Worm (Caenorhabditis elegans) whole organism, young adult: Measurements from ENCODE around the gene F42E8.1.

ENCODE experiments used
- aptf-2 ChIP-seq: fragments of 200-800 bp; sonication (Bioruptor generic); conservative IDR thresholded peaks from 2 replicates; pipeline ENCODE4 v1.3.6; 2022; ENCODE audit warnings: missing genetic modification reagents, missing genetic modification characterization, missing compliant biosample characterization
- madf-10 ChIP-seq: sonication (generic microtip); optimal IDR thresholded peaks from 2 replicates; lab custom pipeline; 2016; ENCODE audit warnings: mild to moderate bottlenecking, missing genetic modification characterization, missing compliant biosample characterization

- TF ChIP-seq aptf-2 (GFP tag; lab: Robert Waterston, UW): no peak
- no peak for TF ChIP-seq madf-10 (tag; lab: Kevin White, UChicago)
Observed at ce11 chrV:13088485-13088884, 26.5 kb downstream of the F42E8.1 start.
